Fruit fly (Drosophila melanogaster): ENCODE results near the gene CG46435.

Gene CG46435

DNA sequence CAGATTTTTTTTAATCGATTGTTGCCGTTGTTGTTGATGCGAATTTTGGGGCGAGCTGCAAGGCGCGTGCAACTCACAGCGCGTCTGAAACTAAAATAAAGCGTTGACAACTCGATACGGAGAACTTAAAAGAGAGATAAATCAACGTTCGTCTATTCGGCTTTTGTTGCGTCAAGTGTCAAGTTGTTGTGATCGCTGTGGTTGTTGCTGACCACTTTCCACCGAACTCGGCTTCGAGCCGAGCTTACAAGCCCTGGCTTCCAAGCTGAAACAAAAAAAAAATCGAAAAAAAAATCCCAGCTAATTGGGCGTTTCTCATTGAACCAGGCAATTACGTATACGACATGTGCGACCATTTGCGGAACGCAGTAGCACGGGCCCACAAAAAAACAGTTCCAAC, 41.1 kb upstream of the CG46435 start, which contains the start of gene CG9452:
Gene CG9452 (minus strand): TSS at position 101 of the 400 bp plus-strand sequence.
- TF ChIP-seq ovo (GFP tag; optimal IDR thresholded peaks at IDR 0.05) (no peak), cic (GFP tag; optimal IDR thresholded peaks at IDR 0.05) (no peak), Clk (GFP tag; optimal IDR thresholded peaks at IDR 0.05) (no peak), kay (GFP tag; ENCODE audit: borderline replicate concordance) (no peak), CG11617 (GFP tag; optimal IDR thresholded peaks at IDR 0.05) (no peak), CG7101 (tag; optimal IDR thresholded peaks at IDR 0.05) (no peak), tj (GFP tag; optimal IDR thresholded peaks at IDR 0.05) (no peak), CG14711 (tag; optimal IDR thresholded peaks at IDR 0.05) (no peak), CG33017 (tag; optimal IDR thresholded peaks at IDR 0.05) (no peak), CG1620 (GFP tag; optimal IDR thresholded peaks at IDR 0.05) (no peak), cnc (optimal IDR thresholded peaks at IDR 0.05) (no peak), CG7045 (GFP tag; optimal IDR thresholded peaks at IDR 0.05) (no peak), bab1 (GFP tag; optimal IDR thresholded peaks at IDR 0.05) (no peak), Crg-1 (GFP tag; optimal IDR thresholded peaks at IDR 0.05) (no peak), pad (GFP tag; optimal IDR thresholded peaks at IDR 0.05) (no peak), CG12768 (GFP tag; optimal IDR thresholded peaks at IDR 0.05) (no peak), Mnt (GFP tag; optimal IDR thresholded peaks at IDR 0.05) (no peak), toe (GFP tag; optimal IDR thresholded peaks at IDR 0.05) (no peak), Hr96 (GFP tag; optimal IDR thresholded peaks at IDR 0.05) (no peak)

DNA sequence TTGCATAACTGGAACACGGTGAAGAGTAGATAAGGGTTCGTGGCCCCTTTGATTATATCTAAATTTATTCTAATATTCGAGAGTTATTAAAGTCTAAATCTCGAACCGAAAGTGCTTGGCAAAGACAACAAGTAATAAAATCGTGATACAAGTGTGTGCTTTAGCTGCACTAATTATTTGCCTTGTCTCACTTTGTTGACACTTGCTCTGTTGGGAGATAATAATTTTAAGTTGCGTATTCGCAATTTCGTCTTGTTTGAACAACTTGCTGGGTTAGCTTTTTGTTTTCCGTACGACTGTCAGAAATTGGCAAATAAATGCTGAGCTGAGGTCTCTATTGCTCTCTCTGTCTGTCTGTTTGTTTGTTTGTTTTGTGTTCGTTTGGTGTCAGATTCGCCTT, 40.2 kb upstream of the CG46435 start:
- TF ChIP-seq cnc (optimal IDR thresholded peaks at IDR 0.05): no peak
- peak; percentile 11 for TF ChIP-seq cic (GFP tag; optimal IDR thresholded peaks at IDR 0.05)
- no peak for TF ChIP-seq toe (GFP tag; optimal IDR thresholded peaks at IDR 0.05)
- no peak for TF ChIP-seq CG14711 (tag; optimal IDR thresholded peaks at IDR 0.05)
- peak; percentile 2 for TF ChIP-seq CG33017 (tag; optimal IDR thresholded peaks at IDR 0.05)
- TF ChIP-seq Crg-1 (GFP tag; optimal IDR thresholded peaks at IDR 0.05): peak; percentile 63
- TF ChIP-seq CG7045 (GFP tag; optimal IDR thresholded peaks at IDR 0.05): peak; percentile 76
- TF ChIP-seq CG7101 (tag; optimal IDR thresholded peaks at IDR 0.05): peak; percentile 39
- TF ChIP-seq Clk (GFP tag; optimal IDR thresholded peaks at IDR 0.05): peak; percentile 30
- TF ChIP-seq ovo (GFP tag; optimal IDR thresholded peaks at IDR 0.05): no peak
- no peak for TF ChIP-seq pad (GFP tag; optimal IDR thresholded peaks at IDR 0.05)
- TF ChIP-seq CG12768 (GFP tag; optimal IDR thresholded peaks at IDR 0.05): peak; percentile 30
- TF ChIP-seq CG5204 (GFP tag; optimal IDR thresholded peaks at IDR 0.05): no peak
- peak; percentile 42 for TF ChIP-seq Mnt (GFP tag; optimal IDR thresholded peaks at IDR 0.05)
- peak; percentile 4 for TF ChIP-seq tj (GFP tag; optimal IDR thresholded peaks at IDR 0.05)
- TF ChIP-seq kay (GFP tag; ENCODE audit: borderline replicate concordance): no peak
- peak; percentile 64 for TF ChIP-seq CG11617 (GFP tag; optimal IDR thresholded peaks at IDR 0.05)

DNA sequence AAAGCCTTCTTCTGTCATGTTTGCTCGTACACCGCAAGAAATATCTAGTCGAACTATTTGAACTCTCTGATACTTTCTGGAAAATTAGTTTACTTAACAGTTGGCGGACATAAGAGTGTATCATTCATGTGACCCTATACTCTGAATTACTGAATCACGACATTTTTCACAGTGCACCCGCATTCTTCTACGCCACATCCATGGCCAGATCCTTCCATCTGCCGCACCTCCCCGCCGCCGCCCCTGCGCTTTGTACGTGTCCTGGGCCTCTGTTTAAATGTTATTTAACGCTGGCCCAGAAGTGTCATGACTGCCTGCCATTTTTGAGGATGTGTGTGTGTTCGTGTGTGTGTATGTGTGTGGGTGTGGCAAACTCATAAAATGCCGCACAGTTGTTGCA, 32.2 kb upstream of the CG46435 start:
- TF ChIP-seq kay (GFP tag; ENCODE audit: borderline replicate concordance) (no peak), CG7101 (tag; optimal IDR thresholded peaks at IDR 0.05) (no peak), CG11617 (GFP tag; optimal IDR thresholded peaks at IDR 0.05) (no peak), Hr96 (GFP tag; optimal IDR thresholded peaks at IDR 0.05) (no peak), CG33017 (tag; optimal IDR thresholded peaks at IDR 0.05) (no peak), CG14711 (tag; optimal IDR thresholded peaks at IDR 0.05) (no peak), CG7045 (GFP tag; optimal IDR thresholded peaks at IDR 0.05) (no peak), toe (GFP tag; optimal IDR thresholded peaks at IDR 0.05) (no peak), bab1 (GFP tag; optimal IDR thresholded peaks at IDR 0.05) (no peak), cic (GFP tag; optimal IDR thresholded peaks at IDR 0.05) (no peak), CG12768 (GFP tag; optimal IDR thresholded peaks at IDR 0.05) (no peak), CG5204 (GFP tag; optimal IDR thresholded peaks at IDR 0.05) (no peak), CG1620 (GFP tag; optimal IDR thresholded peaks at IDR 0.05) (no peak), Crg-1 (GFP tag; optimal IDR thresholded peaks at IDR 0.05) (no peak), cnc (optimal IDR thresholded peaks at IDR 0.05) (no peak), ovo (GFP tag; optimal IDR thresholded peaks at IDR 0.05) (no peak), tj (GFP tag; optimal IDR thresholded peaks at IDR 0.05) (no peak), Clk (GFP tag; optimal IDR thresholded peaks at IDR 0.05) (no peak)

DNA sequence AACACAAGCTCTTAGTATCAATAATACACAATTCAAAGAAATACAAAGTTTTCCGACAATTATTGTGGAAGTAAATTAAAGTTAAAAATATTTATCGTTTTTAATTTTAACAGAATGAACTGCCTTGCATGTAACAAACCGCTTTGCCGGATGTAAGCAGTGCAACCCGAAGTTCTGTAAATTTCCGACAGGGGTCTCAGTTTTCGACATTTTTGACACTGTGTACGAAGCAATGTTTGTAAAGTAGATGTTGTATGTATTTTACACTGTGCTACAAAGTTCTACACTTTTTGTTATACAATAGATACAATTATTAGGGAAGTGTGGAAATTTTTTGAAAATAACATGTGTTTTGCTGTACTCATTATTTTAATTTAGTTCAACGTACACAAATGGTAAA, 28.4 kb upstream of the CG46435 start:
- no peak for TF ChIP-seq cnc (optimal IDR thresholded peaks at IDR 0.05)
- TF ChIP-seq CG1620 (GFP tag; optimal IDR thresholded peaks at IDR 0.05): no peak
- no peak for TF ChIP-seq cic (GFP tag; optimal IDR thresholded peaks at IDR 0.05)
- peak; percentile 70 for TF ChIP-seq Hr96 (GFP tag; optimal IDR thresholded peaks at IDR 0.05)
- TF ChIP-seq Mnt (GFP tag; optimal IDR thresholded peaks at IDR 0.05): peak; percentile 8
- TF ChIP-seq tj (GFP tag; optimal IDR thresholded peaks at IDR 0.05): no peak
- no peak for TF ChIP-seq CG14711 (tag; optimal IDR thresholded peaks at IDR 0.05)
- TF ChIP-seq CG7045 (GFP tag; optimal IDR thresholded peaks at IDR 0.05): peak; percentile 51
- TF ChIP-seq bab1 (GFP tag; optimal IDR thresholded peaks at IDR 0.05): no peak
- TF ChIP-seq ovo (GFP tag; optimal IDR thresholded peaks at IDR 0.05): peak; percentile 6
- TF ChIP-seq CG11617 (GFP tag; optimal IDR thresholded peaks at IDR 0.05): no peak
- no peak for TF ChIP-seq Crg-1 (GFP tag; optimal IDR thresholded peaks at IDR 0.05)
- TF ChIP-seq CG7101 (tag; optimal IDR thresholded peaks at IDR 0.05): peak; percentile 54
- TF ChIP-seq toe (GFP tag; optimal IDR thresholded peaks at IDR 0.05): peak; percentile 51
- TF ChIP-seq Clk (GFP tag; optimal IDR thresholded peaks at IDR 0.05): no peak
- TF ChIP-seq CG5204 (GFP tag; optimal IDR thresholded peaks at IDR 0.05): peak; percentile 46
- TF ChIP-seq pad (GFP tag; optimal IDR thresholded peaks at IDR 0.05): no peak
- TF ChIP-seq kay (GFP tag; ENCODE audit: borderline replicate concordance): no peak
- peak; percentile 2 for TF ChIP-seq CG33017 (tag; optimal IDR thresholded peaks at IDR 0.05)
- TF ChIP-seq CG12768 (GFP tag; optimal IDR thresholded peaks at IDR 0.05): no peak

DNA sequence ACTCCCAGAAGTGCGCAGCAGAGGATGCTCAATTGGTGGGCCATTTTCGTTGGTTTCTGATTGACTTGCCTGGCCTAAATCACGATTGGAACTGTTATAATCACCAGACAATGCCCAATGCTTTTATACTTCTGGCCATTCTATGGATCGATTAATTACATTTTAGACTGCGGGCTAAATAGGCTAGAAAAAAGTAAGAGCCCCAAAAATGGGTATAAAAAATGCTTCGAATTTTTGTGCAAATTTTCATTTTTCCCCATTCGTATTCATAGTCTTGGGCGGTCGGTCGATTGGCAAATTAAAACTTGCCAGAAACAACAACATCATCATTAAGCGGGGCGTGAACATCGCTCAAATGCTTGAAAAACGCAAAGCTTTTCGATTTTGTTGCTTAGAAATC, 26.7 kb upstream of the CG46435 start, which contains the start of gene Cpr76Ba:
Gene Cpr76Ba (minus strand): TSS at position 101 of the 400 bp plus-strand sequence.
- no peak for TF ChIP-seq CG5204 (GFP tag; optimal IDR thresholded peaks at IDR 0.05)
- TF ChIP-seq Crg-1 (GFP tag; optimal IDR thresholded peaks at IDR 0.05): no peak
- no peak for TF ChIP-seq cnc (optimal IDR thresholded peaks at IDR 0.05)
- no peak for TF ChIP-seq pad (GFP tag; optimal IDR thresholded peaks at IDR 0.05)
- TF ChIP-seq Hr96 (GFP tag; optimal IDR thresholded peaks at IDR 0.05): no peak

DNA sequence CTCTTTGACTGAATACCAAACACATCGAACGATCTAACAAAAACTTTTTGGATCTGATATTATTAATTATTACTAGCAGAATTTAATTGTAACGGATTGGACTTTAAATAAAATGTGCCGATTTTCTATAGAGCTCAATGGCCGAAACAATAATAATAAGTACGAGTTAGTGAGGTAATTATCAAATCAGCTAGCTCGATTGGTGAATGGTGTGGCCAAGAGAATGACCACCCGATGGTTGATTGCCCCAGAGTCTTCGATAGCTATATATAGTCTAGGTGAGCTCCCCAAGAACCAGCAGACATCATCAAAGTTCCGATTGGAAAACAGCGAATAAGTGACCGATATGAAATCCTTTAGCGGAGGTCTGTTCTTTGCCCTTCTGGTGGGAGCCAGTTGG, 25.6 kb upstream of the CG46435 start, which contains the start of gene Cpr76Bb:
Gene Cpr76Bb (plus strand): TSS at position 301 of the 400 bp plus-strand sequence.
- TF ChIP-seq CG5204 (GFP tag; optimal IDR thresholded peaks at IDR 0.05) (no peak), cic (GFP tag; optimal IDR thresholded peaks at IDR 0.05) (no peak), cnc (optimal IDR thresholded peaks at IDR 0.05) (no peak), CG7045 (GFP tag; optimal IDR thresholded peaks at IDR 0.05) (no peak), CG11617 (GFP tag; optimal IDR thresholded peaks at IDR 0.05) (no peak), CG12768 (GFP tag; optimal IDR thresholded peaks at IDR 0.05) (no peak), CG33017 (tag; optimal IDR thresholded peaks at IDR 0.05) (no peak), CG1620 (GFP tag; optimal IDR thresholded peaks at IDR 0.05) (no peak), Crg-1 (GFP tag; optimal IDR thresholded peaks at IDR 0.05) (no peak), Clk (GFP tag; optimal IDR thresholded peaks at IDR 0.05) (no peak), pad (GFP tag; optimal IDR thresholded peaks at IDR 0.05) (no peak), ovo (GFP tag; optimal IDR thresholded peaks at IDR 0.05) (no peak), CG14711 (tag; optimal IDR thresholded peaks at IDR 0.05) (no peak), Mnt (GFP tag; optimal IDR thresholded peaks at IDR 0.05) (no peak), kay (GFP tag; ENCODE audit: borderline replicate concordance) (no peak)
